Fruit fly (Drosophila melanogaster) whole organism, wandering third instar larva: ENCODE measurements around the gene ort.

ENCODE experiments used
- Dfd ChIP-seq: fragments of >200 bp; optimal IDR thresholded peaks from 2 replicates; lab custom pipeline; 2017; ENCODE audit warnings: missing biosample characterization, missing genetic modification characterization
- Dif ChIP-seq: fragments of 200-275, 200-300 bp; sonication (Bioruptor generic); optimal IDR thresholded peaks from 2 replicates; lab custom pipeline; 2018; ENCODE audit warnings: missing biosample characterization, missing genetic modification characterization; ENCODE audit not compliant: partially characterized antibody
- GATAd ChIP-seq: sonication (Bioruptor generic); optimal IDR thresholded peaks from 2 replicates; lab custom pipeline; 2016; ENCODE audit warnings: missing biosample characterization, missing genetic modification characterization
- Rel ChIP-seq, 2 experiments: fragments of 200-800 bp; sonication (Bioruptor generic) in 1 of 2; optimal IDR thresholded peaks; 2 replicates in 1 of 2; 3 replicates in 1 of 2; lab custom pipeline; 2016 to 2019; ENCODE audit warnings: mild to moderate bottlenecking in 2 of 2, missing biosample characterization in 2 of 2, missing genetic modification characterization in 2 of 2, moderate library complexity in 1 of 2
- foxo ChIP-seq, 2 experiments: fragments of 200-800 bp; sonication (Bioruptor generic); optimal IDR thresholded peaks; 2 replicates in 1 of 2; 3 replicates in 1 of 2; lab custom pipeline; 2016 to 2017; ENCODE audit warnings: missing biosample characterization in 2 of 2, missing genetic modification characterization in 2 of 2
- pan ChIP-seq: fragments of >200 bp; optimal IDR thresholded peaks from 2 replicates; lab custom pipeline; 2017
- psq ChIP-seq: fragments of 200-800 bp; sonication (Bioruptor generic); optimal IDR thresholded peaks from 3 replicates; lab custom pipeline; 2017; ENCODE audit warnings: missing biosample characterization, mild to moderate bottlenecking, missing genetic modification characterization, moderate library complexity
- usp ChIP-seq: fragments of >200 bp; optimal IDR thresholded peaks from 2 replicates; lab custom pipeline; 2017; ENCODE audit warnings: missing biosample characterization, missing genetic modification characterization

dm6 chr3R:19650718-19651117 is 8.8 kb upstream of the ort start, which contains the start of gene CG31219:
- TF ChIP-seq GATAd (GFP tag; lab: Kevin White, UChicago) = no peak
- no peak for TF ChIP-seq Dif (GFP tag; lab: Kevin White, UChicago)
- no peak for TF ChIP-seq usp (GFP tag; lab: Kevin White, UChicago)
- no peak for TF ChIP-seq Rel (GFP tag; optimal IDR thresholded peaks at IDR 0.05; lab: Kevin White, UChicago)
- no peak for TF ChIP-seq Rel (tag; optimal IDR thresholded peaks at IDR 0.05; lab: Kevin White, UChicago)
- no peak for TF ChIP-seq Dfd
- TF ChIP-seq foxo (GFP tag; optimal IDR thresholded peaks at IDR 0.05; lab: Kevin White, UChicago) = no peak
- no peak for TF ChIP-seq psq (GFP tag; lab: Kevin White, UChicago)
- TF ChIP-seq pan (lab: Kevin White, UChicago) = no peak
